Worm (Caenorhabditis elegans): ENCODE data around the gene B0244.6.

B0244.6 gene

ce11 chrIII:5758519-5759099 is 20.8 kb downstream of the B0244.6 start (continued):
- TF ChIP-seq sem-4 (tag; optimal IDR thresholded peaks at IDR 0.05): peak; percentile 53
- TF ChIP-seq nhr-23 (tag; optimal IDR thresholded peaks at IDR 0.05): no peak
- no peak for TF ChIP-seq ceh-82 (tag; optimal IDR thresholded peaks at IDR 0.05)
- no peak for TF ChIP-seq blmp-1 (tag; optimal IDR thresholded peaks at IDR 0.05; ENCODE audit: insufficient read depth)
- TF ChIP-seq nhr-237 (tag; optimal IDR thresholded peaks at IDR 0.05): no peak
- no peak for TF ChIP-seq unc-39 (tag; optimal IDR thresholded peaks at IDR 0.05)
- TF ChIP-seq nhr-11 (tag; optimal IDR thresholded peaks at IDR 0.05): no peak
- no peak for TF ChIP-seq ZK546.5 (tag; optimal IDR thresholded peaks at IDR 0.05)

ce11 chrIII:5760721-5761120 is 22.9 kb downstream of the B0244.6 start:
- TF ChIP-seq unc-55 (GFP tag; optimal IDR thresholded peaks at IDR 0.05) (peak; percentile 32), sem-4 (tag; optimal IDR thresholded peaks at IDR 0.05) (peak; percentile 36), C34F6.9 (tag; optimal IDR thresholded peaks at IDR 0.05) (peak; percentile 2), alr-1 (tag; optimal IDR thresholded peaks at IDR 0.05) (no peak)

ce11 chrIII:5761886-5762285 is 24.1 kb downstream of the B0244.6 start:
- TF ChIP-seq C34F6.9 (tag; optimal IDR thresholded peaks at IDR 0.05): no peak
- TF ChIP-seq sma-3 (GFP tag; optimal IDR thresholded peaks at IDR 0.05): peak; percentile 2
- no peak for TF ChIP-seq sma-9 (GFP tag; optimal IDR thresholded peaks at IDR 0.05)
- no peak for TF ChIP-seq sma-9 (tag; optimal IDR thresholded peaks at IDR 0.05)
- no peak for TF ChIP-seq peb-1 (tag; optimal IDR thresholded peaks at IDR 0.05)
- no peak for TF ChIP-seq mbf-1 (tag; optimal IDR thresholded peaks at IDR 0.05)

- TF ChIP-seq sma-9 (GFP tag; optimal IDR thresholded peaks at IDR 0.05) (peak; percentile 14), sma-9 (tag; optimal IDR thresholded peaks at IDR 0.05) (no peak), lsy-2 (tag; optimal IDR thresholded peaks at IDR 0.05) (peak in 1 of 2 experiments; percentile 32), C34F6.9 (tag; optimal IDR thresholded peaks at IDR 0.05) (peak; percentile 1), dmd-4 (tag; optimal IDR thresholded peaks at IDR 0.05) (no peak), nhr-21 (tag; optimal IDR thresholded peaks at IDR 0.05) (peak; percentile 22), unc-55 (GFP tag; optimal IDR thresholded peaks at IDR 0.05) (peak; percentile 49)
Observed at ce11 chrIII:5763988-5764387, 26.2 kb downstream of the B0244.6 start.

ce11 chrIII:5769726-5770235 is 32.0 kb downstream of the B0244.6 start, which contains the start of gene cutl-23:
TSS of gene cutl-23 (plus strand) at chrIII:5770185.
- TF ChIP-seq sma-3 (GFP tag; optimal IDR thresholded peaks at IDR 0.05) (peak; percentile 12), ztf-4 (tag; optimal IDR thresholded peaks at IDR 0.05) (no peak), nhr-237 (tag; optimal IDR thresholded peaks at IDR 0.05) (no peak), sma-9 (GFP tag; optimal IDR thresholded peaks at IDR 0.05) (peak; percentile 25), sma-9 (tag; optimal IDR thresholded peaks at IDR 0.05) (no peak), F13H6.1 (tag; optimal IDR thresholded peaks at IDR 0.05) (peak; percentile 21), lin-13 (GFP tag; optimal IDR thresholded peaks at IDR 0.05) (no peak)

- TF ChIP-seq C34F6.9 (tag; optimal IDR thresholded peaks at IDR 0.05): no peak
- no peak for TF ChIP-seq egl-27 (tag; optimal IDR thresholded peaks at IDR 0.05)
- no peak for TF ChIP-seq F13H6.1 (tag; optimal IDR thresholded peaks at IDR 0.05)
Observed at ce11 chrIII:5782080-5782479, 44.3 kb downstream of the B0244.6 start.

ce11 chrIII:5785273-5785929 is 47.6 kb downstream of the B0244.6 start, which contains the start of gene Y37B11A.3:
TSS of gene Y37B11A.3 (minus strand) at chrIII:5785323.
- TF ChIP-seq sem-4 (tag; optimal IDR thresholded peaks at IDR 0.05) (peak; percentile 58), ZK546.5 (tag; optimal IDR thresholded peaks at IDR 0.05) (no peak), nhr-12 (tag; optimal IDR thresholded peaks at IDR 0.05) (no peak), dmd-4 (tag; optimal IDR thresholded peaks at IDR 0.05) (no peak), fos-1 (tag; optimal IDR thresholded peaks at IDR 0.05) (peak; percentile 19), nhr-129 (tag; optimal IDR thresholded peaks at IDR 0.05) (peak; percentile 71), unc-39 (tag; optimal IDR thresholded peaks at IDR 0.05) (no peak), ceh-82 (tag; optimal IDR thresholded peaks at IDR 0.05) (peak; percentile 7), nhr-6 (tag; optimal IDR thresholded peaks at IDR 0.05) (no peak), lin-11 (tag; optimal IDR thresholded peaks at IDR 0.05) (peak; percentile 71), sma-9 (GFP tag; optimal IDR thresholded peaks at IDR 0.05) (peak; percentile 81), sma-9 (tag; optimal IDR thresholded peaks at IDR 0.05) (no peak), gmeb-1 (tag; optimal IDR thresholded peaks at IDR 0.05) (peak; percentile 84), mab-5 (tag; optimal IDR thresholded peaks at IDR 0.05) (peak; percentile 33), sma-3 (GFP tag; optimal IDR thresholded peaks at IDR 0.05) (peak; percentile 81), aly-2 (tag; optimal IDR thresholded peaks at IDR 0.05) (no peak), ztf-4 (tag; optimal IDR thresholded peaks at IDR 0.05) (peak; percentile 46), ztf-1 (GFP tag; conservative IDR thresholded peaks at IDR 0.05) (no peak), nhr-77 (tag; optimal IDR thresholded peaks at IDR 0.05) (no peak), crh-2 (tag; optimal IDR thresholded peaks at IDR 0.05) (peak; percentile 63), ztf-11 (tag; optimal IDR thresholded peaks at IDR 0.05) (no peak), nhr-21 (tag; optimal IDR thresholded peaks at IDR 0.05) (peak; percentile 55), peb-1 (tag; optimal IDR thresholded peaks at IDR 0.05) (no peak), ceh-16 (tag; optimal IDR thresholded peaks at IDR 0.05) (no peak), F13H6.1 (tag; optimal IDR thresholded peaks at IDR 0.05) (peak; percentile 61), nhr-25 (tag; optimal IDR thresholded peaks at IDR 0.05) (peak; percentile 76)
